Worm (Caenorhabditis elegans) whole organism, dauer: ENCODE data around the gene lec-3.
"Not testable (repeated sequence)": the region's sequence is repeated elsewhere in the genome, so short reads cannot be mapped to it uniquely, and the experiment has no call there.

Experiments
- unc-62 ChIP-seq: sonication (generic microtip); optimal IDR thresholded peaks from 2 replicates; lab custom pipeline; 2017; ENCODE audit warnings: missing biosample characterization, missing genetic modification reagents, missing genetic modification characterization

lec-3 gene

DNA sequence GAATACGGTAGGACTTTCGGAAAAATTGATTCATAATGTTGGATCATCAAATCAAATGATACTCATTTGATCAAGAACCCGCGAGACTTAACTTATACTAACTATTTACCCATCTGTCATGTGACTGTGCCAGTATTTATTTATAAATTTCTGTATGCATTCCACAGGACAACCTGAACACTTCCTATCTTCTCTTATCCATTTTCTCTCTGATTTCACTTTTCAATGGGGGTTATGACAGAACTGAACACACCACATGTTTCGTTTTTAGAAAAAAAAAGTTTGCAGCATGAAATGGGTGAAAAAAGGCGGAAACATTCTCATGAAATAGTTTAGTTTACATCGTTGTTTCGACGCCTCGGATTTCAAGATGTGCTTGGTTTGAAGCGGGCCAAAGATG is 26.6 kb downstream of the lec-3 start:
- TF ChIP-seq unc-62 (GFP tag; lab: Kevin White, UChicago), result no peak

- no peak for TF ChIP-seq unc-62 (GFP tag; lab: Kevin White, UChicago)
Measured at ce11 chrII:10019669-10020068, 28.8 kb downstream of the lec-3 start.

ce11 chrII:10021749-10022148 is 30.8 kb downstream of the lec-3 start:
- TF ChIP-seq unc-62 (GFP tag; lab: Kevin White, UChicago), result no peak

DNA sequence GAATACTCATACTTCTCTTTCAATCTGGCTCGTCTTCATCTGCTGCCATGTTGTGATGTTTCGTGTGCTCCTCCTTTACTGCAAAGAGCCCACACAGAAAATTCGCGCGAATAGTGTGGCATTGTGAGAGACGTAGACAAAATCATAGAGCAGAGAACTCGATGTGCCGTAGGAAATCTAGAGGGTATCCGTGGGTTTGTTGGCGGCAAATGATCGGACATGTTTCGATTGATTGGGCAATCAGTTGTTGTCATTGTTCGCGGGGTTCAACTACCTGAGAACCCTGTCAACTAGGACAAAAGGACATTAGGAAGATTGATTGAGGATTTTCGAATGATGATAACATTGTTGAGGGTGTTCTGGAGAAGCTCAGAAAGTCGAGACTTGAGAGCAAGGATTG is 34.1 kb downstream of the lec-3 start:
- no peak for TF ChIP-seq unc-62 (GFP tag; lab: Kevin White, UChicago)

ce11 chrII:10028195-10028594 is 37.3 kb downstream of the lec-3 start, which contains the start of gene F52H3.6:
Gene F52H3.6, minus strand, starts transcription at chrII:10028422.
- TF ChIP-seq unc-62 (GFP tag; lab: Kevin White, UChicago), result no peak

DNA sequence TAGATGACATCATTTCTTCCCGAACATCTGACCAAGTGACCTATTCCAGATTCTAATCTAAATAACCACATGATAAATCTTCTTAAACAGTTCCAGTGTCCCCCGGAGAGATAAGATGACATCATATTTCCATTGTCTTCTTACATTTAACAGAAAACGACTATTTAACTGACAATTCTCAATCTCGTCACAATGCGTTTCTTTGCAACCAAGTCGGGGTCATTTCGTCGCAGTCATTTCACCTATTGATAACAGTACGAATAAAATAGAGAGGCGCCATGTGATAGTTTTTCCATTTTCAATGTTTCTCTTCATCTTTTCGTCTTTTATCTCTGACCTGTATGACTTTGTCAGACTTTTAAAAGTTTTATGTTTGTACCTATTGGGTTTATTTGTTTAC is 38.1 kb downstream of the lec-3 start:
- no peak for TF ChIP-seq unc-62 (GFP tag; lab: Kevin White, UChicago)

- TF ChIP-seq unc-62 (GFP tag; lab: Kevin White, UChicago), result no peak
Measured at ce11 chrII:10029890-10030289, 39.0 kb downstream of the lec-3 start, which contains the start of gene ttc-36. Gene ttc-36, plus strand, starts transcription at chrII:10030190.

ce11 chrII:10033163-10033871 is 42.4 kb downstream of the lec-3 start, which contains the start of gene mtcu-2:
Gene mtcu-2, minus strand, starts transcription at chrII:10033213.
- TF ChIP-seq unc-62 (GFP tag; lab: Kevin White, UChicago), result not testable (repeated sequence)

- TF ChIP-seq unc-62 (GFP tag; lab: Kevin White, UChicago), result no peak
Measured at ce11 chrII:10035425-10035824, 44.5 kb downstream of the lec-3 start.

ce11 chrII:10039799-10040198 is 48.9 kb downstream of the lec-3 start, which contains the start of gene let-268:
Gene let-268, minus strand, starts transcription at chrII:10039980.
- no peak for TF ChIP-seq unc-62 (GFP tag; lab: Kevin White, UChicago)

DNA sequence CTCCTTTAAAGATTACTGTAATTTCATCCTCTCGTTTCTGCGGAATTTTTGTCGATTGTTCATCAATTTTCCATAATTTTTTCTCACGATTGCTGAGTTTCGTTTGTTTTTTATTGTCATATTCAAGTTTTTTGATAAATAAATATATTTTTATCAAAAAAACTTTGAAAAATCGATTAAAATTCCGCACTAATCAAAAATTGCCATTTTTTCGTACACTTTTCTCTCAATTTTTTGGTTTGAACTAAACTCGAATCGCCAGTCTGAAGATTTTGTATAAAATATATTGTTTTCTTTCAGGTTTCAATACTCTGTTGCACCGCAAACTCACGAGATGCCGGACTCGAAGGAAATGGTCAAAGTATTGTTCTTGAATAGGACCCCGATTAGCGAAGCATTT is 49.9 kb downstream of the lec-3 start, which contains the start of gene ogr-2:
Gene ogr-2 (plus strand): TSS at position 301 of the 400 bp plus-strand sequence.
- TF ChIP-seq unc-62 (GFP tag; lab: Kevin White, UChicago), result no peak

ce11 chrII:10044961-10045360 is 54.0 kb downstream of the lec-3 start, which contains the start of the genes F52H3.11 and bath-38:
Gene F52H3.11, minus strand, starts transcription at chrII:10045163.
Gene bath-38, minus strand, starts transcription at chrII:10045270.
- no peak for TF ChIP-seq unc-62 (GFP tag; lab: Kevin White, UChicago)

- no peak for TF ChIP-seq unc-62 (GFP tag; lab: Kevin White, UChicago)
Measured at ce11 chrII:10045670-10046069, 54.8 kb downstream of the lec-3 start.

DNA sequence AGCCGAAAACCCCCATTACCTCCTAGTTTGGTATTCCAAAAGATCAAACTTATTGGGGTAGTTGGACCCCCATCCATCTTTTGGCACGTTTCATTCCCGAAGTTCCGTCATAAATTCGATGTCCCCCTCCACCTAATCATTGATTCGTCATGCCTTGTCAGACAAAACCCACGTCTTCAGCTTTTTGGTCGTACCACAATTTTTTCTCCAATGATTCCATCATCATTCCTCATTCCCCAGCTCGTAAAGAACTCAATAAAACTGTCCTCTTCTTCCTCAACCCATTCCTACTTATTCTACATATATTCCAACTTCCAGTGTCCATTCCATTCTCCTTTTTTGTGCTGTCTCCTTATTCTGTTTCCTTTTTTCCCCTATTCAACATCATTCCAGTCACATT is 57.7 kb downstream of the lec-3 start, which contains the start of gene flp-4:
Gene flp-4 (plus strand): TSS at position 301 of the 400 bp plus-strand sequence.
- no peak for TF ChIP-seq unc-62 (GFP tag; lab: Kevin White, UChicago)
